Worm (Caenorhabditis elegans) whole organism, L4 larva: Measurements from ENCODE around the gene F21A3.3.

Experiments
- D1046.2 ChIP-seq: fragments of 200-800 bp; sonication (Bioruptor generic); IDR thresholded peaks from 2 replicates; pipeline ENCODE4 v1.3.6; 2022; ENCODE audit warnings: missing genetic modification characterization, missing compliant biosample characterization
- F10B5.3 ChIP-seq: sonication (generic microtip); optimal IDR thresholded peaks from 2 replicates; lab custom pipeline; 2016; ENCODE audit warnings: mild to moderate bottlenecking, missing genetic modification characterization, missing compliant biosample characterization
- F44E2.7 ChIP-seq: fragments of 200-800 bp; sonication (Bioruptor generic); IDR thresholded peaks from 2 replicates; pipeline ENCODE4 v2.1.2; 2022; ENCODE audit warnings: missing genetic modification characterization, missing compliant biosample characterization
- R02D3.7 ChIP-seq: fragments of 150-350 bp; sonication (generic microtip); optimal IDR thresholded peaks from 3 replicates; lab custom pipeline; 2014; ENCODE audit warnings: missing biosample characterization, missing genetic modification characterization
- T26A8.4 ChIP-seq: fragments of 200-800 bp; sonication (Bioruptor generic); IDR thresholded peaks from 2 replicates; pipeline ENCODE4 v1.3.6; 2022; ENCODE audit warnings: missing genetic modification characterization, missing compliant biosample characterization
- Y105C5A.15 ChIP-seq: fragments of 200-800 bp; sonication (Bioruptor generic); IDR thresholded peaks from 2 replicates; pipeline ENCODE4 v1.3.6; 2022; ENCODE audit warnings: missing genetic modification characterization, missing compliant biosample characterization
- arid-1 ChIP-seq: fragments of 200-800 bp; sonication (Bioruptor generic); conservative IDR thresholded peaks from 2 replicates; pipeline ENCODE4 v1.3.6; 2022; ENCODE audit warnings: missing genetic modification reagents, missing genetic modification characterization, missing compliant biosample characterization
- attf-4 ChIP-seq: sonication (generic microtip); optimal IDR thresholded peaks from 3 replicates; lab custom pipeline; 2017; ENCODE audit warnings: missing biosample characterization, missing genetic modification characterization
- ceh-20 ChIP-seq: fragments of 200-800 bp; sonication (Bioruptor generic); IDR thresholded peaks from 2 replicates; pipeline ENCODE4 v1.3.6; 2022; ENCODE audit warnings: missing genetic modification reagents, missing genetic modification characterization, missing compliant biosample characterization
- ceh-44 ChIP-seq: fragments of 200-800 bp; sonication (Bioruptor generic); IDR thresholded peaks from 2 replicates; pipeline ENCODE4 v1.3.6; 2022; ENCODE audit warnings: missing genetic modification reagents, missing genetic modification characterization, missing compliant biosample characterization
- ceh-82 ChIP-seq: sonication (generic microtip); optimal IDR thresholded peaks from 2 replicates; lab custom pipeline; 2017; ENCODE audit warnings: missing biosample characterization, missing genetic modification characterization
- cey-2 ChIP-seq: sonication (generic microtip); optimal IDR thresholded peaks from 3 replicates; lab custom pipeline; 2017; ENCODE audit warnings: missing genetic modification characterization, mild to moderate bottlenecking, missing compliant biosample characterization, antibody characterized with exemption, borderline replicate concordance; ENCODE audit not compliant: insufficient read depth
- ctbp-1 ChIP-seq: fragments of 200-800 bp; sonication (Bioruptor generic); IDR thresholded peaks from 2 replicates; pipeline ENCODE4 v1.3.6; 2022; ENCODE audit warnings: missing genetic modification reagents, missing genetic modification characterization, missing compliant biosample characterization
- daf-12 ChIP-seq: fragments of 150-350 bp; optimal IDR thresholded peaks from 2 replicates; lab custom pipeline; 2014; ENCODE audit warnings: missing biosample characterization, missing genetic modification reagents, missing genetic modification characterization
- daf-16 ChIP-seq, 3 experiments: sonication (generic microtip); optimal IDR thresholded peaks; 2 replicates each; lab custom pipeline; 2016 to 2017; ENCODE audit warnings: missing genetic modification characterization in 3 of 3, missing genetic modification reagents in 3 of 3, mild to moderate bottlenecking in 2 of 3, missing compliant biosample characterization in 2 of 3, missing biosample characterization in 1 of 3, moderate library complexity in 1 of 3
- daf-19 ChIP-seq: fragments of 200-800 bp; sonication (Bioruptor generic); conservative IDR thresholded peaks from 2 replicates; pipeline ENCODE4 v1.3.6; 2022; ENCODE audit warnings: missing genetic modification characterization, missing compliant biosample characterization
- dmd-8 ChIP-seq: fragments of 200-800 bp; sonication (Bioruptor generic); IDR thresholded peaks from 2 replicates; pipeline ENCODE4 v1.3.6; 2022; ENCODE audit warnings: missing genetic modification characterization, missing compliant biosample characterization
- duxl-1 ChIP-seq: sonication (generic microtip); optimal IDR thresholded peaks from 2 replicates; lab custom pipeline; 2016; ENCODE audit warnings: mild to moderate bottlenecking, missing genetic modification characterization, moderate library complexity, missing compliant biosample characterization; ENCODE audit not compliant: poor library complexity
- dve-1 ChIP-seq: sonication (generic microtip); optimal IDR thresholded peaks from 2 replicates; lab custom pipeline; 2017; ENCODE audit warnings: antibody characterized with exemption, mild to moderate bottlenecking, missing genetic modification characterization, missing compliant biosample characterization; ENCODE audit not compliant: insufficient read depth
- fkh-10 ChIP-seq: fragments of 150-350 bp; optimal IDR thresholded peaks from 2 replicates; lab custom pipeline; 2014; ENCODE audit warnings: missing biosample characterization, missing genetic modification reagents, missing genetic modification characterization
- fos-1 ChIP-seq: fragments of 150-350 bp; optimal IDR thresholded peaks from 2 replicates; lab custom pipeline; 2014; ENCODE audit warnings: missing biosample characterization, missing genetic modification characterization
- hif-1 ChIP-seq, 2 experiments: sonication (generic microtip); optimal IDR thresholded peaks; 2 replicates each; lab custom pipeline; 2016 to 2017; ENCODE audit warnings: missing compliant biosample characterization in 2 of 2, missing genetic modification characterization in 2 of 2, missing genetic modification reagents in 2 of 2, missing genotype in 2 of 2, mild to moderate bottlenecking in 1 of 2
- hlh-11 ChIP-seq: fragments of 200-800 bp; sonication (Bioruptor generic); optimal IDR thresholded peaks from 2 replicates; lab custom pipeline; 2018; ENCODE audit warnings: mild to moderate bottlenecking, missing genetic modification characterization, missing compliant biosample characterization
- lim-7 ChIP-seq: fragments of 200-800 bp; sonication (Bioruptor generic); IDR thresholded peaks from 2 replicates; pipeline ENCODE4 v1.3.6; 2022; ENCODE audit warnings: missing genetic modification characterization, missing compliant biosample characterization
- lin-15B ChIP-seq: fragments of 150-350 bp; sonication (generic microtip); optimal IDR thresholded peaks from 3 replicates; lab custom pipeline; 2014; ENCODE audit warnings: missing biosample characterization, missing genetic modification characterization
- lin-29 ChIP-seq: fragments of 200-800 bp; sonication (Bioruptor generic); IDR thresholded peaks from 2 replicates; pipeline ENCODE4 v1.3.6; 2022; ENCODE audit warnings: missing genetic modification reagents, missing genetic modification characterization, missing compliant biosample characterization
- lsy-2 ChIP-seq, 2 experiments: fragments of 150-350 bp in 1 of 2; sonication (generic microtip) in 1 of 2; optimal IDR thresholded peaks; 2 replicates each; lab custom pipeline; 2014 to 2017; ENCODE audit warnings: missing biosample characterization in 2 of 2, missing genetic modification characterization in 2 of 2
- madf-9 ChIP-seq: fragments of 200-800 bp; sonication (Bioruptor generic); conservative IDR thresholded peaks from 2 replicates; pipeline ENCODE4 v1.3.6; 2022; ENCODE audit warnings: missing genetic modification reagents, missing genetic modification characterization, missing compliant biosample characterization
- mdl-1 ChIP-seq, 2 experiments: fragments of 150-350 bp in 1 of 2; sonication (generic microtip) in 1 of 2; optimal IDR thresholded peaks; 2 replicates each; lab custom pipeline; 2014 to 2017; ENCODE audit warnings: missing biosample characterization in 2 of 2, missing genetic modification characterization in 2 of 2
- mxl-2 ChIP-seq: fragments of 200-800 bp; sonication (Bioruptor generic); conservative IDR thresholded peaks from 2 replicates; pipeline ENCODE4 v1.3.6; 2022; ENCODE audit warnings: missing genetic modification reagents, missing genetic modification characterization, missing compliant biosample characterization
- mxl-3 ChIP-seq: fragments of 200-800 bp; sonication (Bioruptor generic); optimal IDR thresholded peaks from 2 replicates; lab custom pipeline; 2018; ENCODE audit warnings: mild to moderate bottlenecking, missing genetic modification characterization, missing compliant biosample characterization
- nhr-11 ChIP-seq: fragments of 150-350 bp; optimal IDR thresholded peaks from 2 replicates; lab custom pipeline; 2014; ENCODE audit warnings: missing biosample characterization, missing genetic modification characterization
- nhr-111 ChIP-seq: fragments of 200-800 bp; sonication (Bioruptor generic); optimal IDR thresholded peaks from 2 replicates; lab custom pipeline; 2018; ENCODE audit warnings: mild to moderate bottlenecking, missing genetic modification characterization, missing compliant biosample characterization
- nhr-41 ChIP-seq: fragments of 200-800 bp; sonication (Bioruptor generic); IDR thresholded peaks from 2 replicates; pipeline ENCODE4 v1.3.6; 2022; ENCODE audit warnings: missing genetic modification reagents, missing genetic modification characterization, missing compliant biosample characterization
- nhr-42 ChIP-seq: fragments of 200-800 bp; sonication (Bioruptor generic); IDR thresholded peaks from 2 replicates; pipeline ENCODE4 v1.3.6; 2022; ENCODE audit warnings: missing genetic modification characterization, missing compliant biosample characterization
- nhr-77 ChIP-seq: fragments of 150-350 bp; optimal IDR thresholded peaks from 2 replicates; lab custom pipeline; 2014; ENCODE audit warnings: missing biosample characterization, missing genetic modification characterization
- pha-4 ChIP-seq, 2 experiments: fragments of 150-350 bp in 1 of 2; fragments of 200-800 bp in 1 of 2; sonication (Bioruptor generic) in 1 of 2; IDR thresholded peaks in 1 of 2; optimal IDR thresholded peaks in 1 of 2; 2 replicates each; pipeline versions ENCODE4 v1.3.6 to Lab custom; 2014 to 2022; ENCODE audit warnings: missing genetic modification characterization in 2 of 2, missing genetic modification reagents in 2 of 2, missing biosample characterization in 1 of 2, missing compliant biosample characterization in 1 of 2
- php-3 ChIP-seq: fragments of 200-800 bp; sonication (Bioruptor generic); IDR thresholded peaks from 2 replicates; pipeline ENCODE4 v1.3.6; 2022; ENCODE audit warnings: missing genetic modification reagents, missing genetic modification characterization, missing compliant biosample characterization
- pqm-1 ChIP-seq: sonication (generic microtip); optimal IDR thresholded peaks from 2 replicates; lab custom pipeline; 2017; ENCODE audit warnings: missing biosample characterization, missing genetic modification characterization
- saeg-2 ChIP-seq: fragments of 200-800 bp; sonication (Bioruptor generic); IDR thresholded peaks from 2 replicates; pipeline ENCODE4 v1.3.6; 2022; ENCODE audit warnings: missing genetic modification reagents, missing genetic modification characterization, missing compliant biosample characterization
- set-16 ChIP-seq: fragments of 200-800 bp; sonication (Bioruptor generic); IDR thresholded peaks from 2 replicates; pipeline ENCODE4 v1.3.6; 2022; ENCODE audit warnings: missing genetic modification reagents, missing genetic modification characterization, missing compliant biosample characterization
- snpc-4 ChIP-seq: fragments of 150-350 bp; optimal IDR thresholded peaks from 2 replicates; lab custom pipeline; 2014; ENCODE audit warnings: missing biosample characterization, missing genetic modification characterization
- spr-1 ChIP-seq: sonication (generic microtip); optimal IDR thresholded peaks from 2 replicates; lab custom pipeline; 2016; ENCODE audit warnings: mild to moderate bottlenecking, missing genetic modification characterization, missing compliant biosample characterization
- tag-97 ChIP-seq: fragments of 200-800 bp; sonication (Bioruptor generic); IDR thresholded peaks from 2 replicates; pipeline ENCODE4 v1.3.6; 2022; ENCODE audit warnings: missing genetic modification characterization, missing compliant biosample characterization
- tra-1 ChIP-seq: fragments of 200-800 bp; sonication (Bioruptor generic); IDR thresholded peaks from 2 replicates; pipeline ENCODE4 v1.3.6; 2022; ENCODE audit warnings: missing genetic modification reagents, missing genetic modification characterization, missing compliant biosample characterization
- unc-39 ChIP-seq: sonication (generic microtip); optimal IDR thresholded peaks from 2 replicates; lab custom pipeline; 2017; ENCODE audit warnings: missing biosample characterization, missing genetic modification characterization
- vab-7 ChIP-seq: fragments of 200-800 bp; sonication (Bioruptor generic); IDR thresholded peaks from 2 replicates; pipeline ENCODE4 v1.3.6; 2022; ENCODE audit warnings: missing genetic modification reagents, missing genetic modification characterization, missing compliant biosample characterization
- zip-11 ChIP-seq: fragments of 200-800 bp; sonication (Bioruptor generic); IDR thresholded peaks from 2 replicates; pipeline ENCODE4 v1.3.6; 2022; ENCODE audit warnings: missing genetic modification characterization, missing compliant biosample characterization
- ztf-7 ChIP-seq: fragments of 150-350 bp; optimal IDR thresholded peaks from 2 replicates; lab custom pipeline; 2014; ENCODE audit warnings: missing biosample characterization, missing genetic modification characterization

Gene F21A3.3

ce11 chrV:15551642-15552041, 34.1 kb downstream of the F21A3.3 start (continued):
- no peak for TF ChIP-seq tag-97 (GFP tag; lab: Robert Waterston, UW)
- peak; percentile 26 for TF ChIP-seq nhr-77 (tag; lab: Kevin White, UChicago)
- peak; percentile 50 for TF ChIP-seq mxl-3 (GFP tag; lab: Kevin White, UChicago)
- TF ChIP-seq F44E2.7 (GFP tag; lab: Robert Waterston, UW), result 0 out of 2 replicates have a peak, but pooled peaks have one; percentile 54
- TF ChIP-seq nhr-42 (GFP tag; lab: Robert Waterston, UW), result peak; percentile 56; the same call in 1 of the 2 replicates
- no peak for TF ChIP-seq cey-2 (tag; lab: Kevin White, UChicago)
- no peak for TF ChIP-seq ztf-7 (tag; lab: Kevin White, UChicago)
- no peak for TF ChIP-seq nhr-111 (GFP tag; lab: Kevin White, UChicago)
- TF ChIP-seq duxl-1 (tag; lab: Kevin White, UChicago), result peak; percentile 63
- no peak for TF ChIP-seq ceh-20 (GFP tag; lab: Robert Waterston, UW)
- TF ChIP-seq php-3 (GFP tag; lab: Robert Waterston, UW), result peak; percentile 60
- no peak for TF ChIP-seq daf-19
- TF ChIP-seq daf-12 (tag; lab: Kevin White, UChicago), result no peak
- TF ChIP-seq attf-4 (tag; lab: Kevin White, UChicago), result no peak
- TF ChIP-seq arid-1 (GFP tag; lab: Robert Waterston, UW), result peak; percentile 73
- TF ChIP-seq F10B5.3 (tag; lab: Kevin White, UChicago), result no peak
- TF ChIP-seq nhr-41 (GFP tag; lab: Robert Waterston, UW), result peak; percentile 71; the same call in 1 of the 2 replicates
- peak in 1 of 2 experiments; percentile 55 for TF ChIP-seq mdl-1 (tag; optimal IDR thresholded peaks at IDR 0.05; lab: Kevin White, UChicago)
- TF ChIP-seq dve-1 (tag; lab: Kevin White, UChicago), result no peak
- peak; percentile 84 for TF ChIP-seq D1046.2 (GFP tag; lab: Robert Waterston, UW)
- TF ChIP-seq hlh-11, result peak; percentile 43
- TF ChIP-seq zip-11, result peak; percentile 41; the same call in 1 of the 2 replicates
- TF ChIP-seq snpc-4, result no peak
- TF ChIP-seq madf-9, result peak; percentile 82
- peak; percentile 60; the same call in 1 of the 2 replicates for TF ChIP-seq T26A8.4 (GFP tag; lab: Robert Waterston, UW)
- TF ChIP-seq ceh-44 (GFP tag; lab: Robert Waterston, UW), result 0 out of 2 replicates have a peak, but pooled peaks have one; percentile 29
- TF ChIP-seq Y105C5A.15 (GFP tag; lab: Robert Waterston, UW), result peak; percentile 63; the same call in 1 of the 2 replicates
- no peak for TF ChIP-seq lin-15B (tag; lab: Kevin White, UChicago)
- TF ChIP-seq daf-16 (GFP tag; optimal IDR thresholded peaks at IDR 0.05; lab: Kevin White, UChicago), result peak in 1 of 2 experiments; percentile 28
- peak; percentile 32 for TF ChIP-seq daf-16 (tag; optimal IDR thresholded peaks at IDR 0.05; lab: Kevin White, UChicago)
- 0 out of 2 replicates have a peak, but pooled peaks have one; percentile 26 for TF ChIP-seq ctbp-1
- TF ChIP-seq saeg-2 (GFP tag; lab: Robert Waterston, UW), result no peak
- no peak for TF ChIP-seq nhr-11
- TF ChIP-seq hif-1 (tag; optimal IDR thresholded peaks at IDR 0.05; lab: Kevin White, UChicago), result peak in 1 of 2 experiments; percentile 35
- peak; percentile 90 for TF ChIP-seq pha-4 (GFP tag; IDR thresholded peaks at IDR 0.05; lab: Robert Waterston, UW)
- no peak for TF ChIP-seq pha-4 (tag; optimal IDR thresholded peaks at IDR 0.05; lab: Kevin White, UChicago)
- TF ChIP-seq fos-1 (tag; lab: Kevin White, UChicago), result no peak
- TF ChIP-seq unc-39 (tag; lab: Kevin White, UChicago), result no peak
- peak; percentile 60; the same call in 1 of the 2 replicates for TF ChIP-seq lin-29
- no peak for TF ChIP-seq ceh-82 (tag; lab: Kevin White, UChicago)
- TF ChIP-seq fkh-10 (GFP tag; lab: Kevin White, UChicago), result no peak
- peak in 1 of 2 experiments; percentile 27 for TF ChIP-seq lsy-2 (tag; optimal IDR thresholded peaks at IDR 0.05; lab: Kevin White, UChicago)
- TF ChIP-seq mxl-2 (GFP tag; lab: Robert Waterston, UW), result no peak
- TF ChIP-seq pqm-1 (tag; lab: Kevin White, UChicago), result no peak
- peak; percentile 69; the same call in 1 of the 2 replicates for TF ChIP-seq vab-7
- TF ChIP-seq spr-1, result peak; percentile 46
- 0 out of 2 replicates have a peak, but pooled peaks have one; percentile 33 for TF ChIP-seq set-16 (GFP tag; lab: Robert Waterston, UW)
- peak; percentile 81 for TF ChIP-seq tra-1
- TF ChIP-seq R02D3.7 (tag; lab: Kevin White, UChicago), result no peak
- peak; percentile 89 for TF ChIP-seq lim-7 (GFP tag; lab: Robert Waterston, UW)
- TF ChIP-seq dmd-8 (GFP tag; lab: Robert Waterston, UW), result peak; percentile 91
